Worm (Caenorhabditis elegans) whole organism, L1 larva: Measurements from ENCODE around the gene arrd-6.

Source experiments
- C34B4.2 ChIP-seq: sonication (generic microtip); optimal IDR thresholded peaks from 2 replicates; lab custom pipeline; 2017; ENCODE audit warnings: mild to moderate bottlenecking, missing genetic modification characterization, missing compliant biosample characterization
- F16B12.6 ChIP-seq: fragments of 150-350 bp; optimal IDR thresholded peaks from 2 replicates; lab custom pipeline; 2014; ENCODE audit warnings: missing biosample characterization, missing genetic modification characterization
- Y116A8C.19 ChIP-seq: sonication (generic microtip); optimal IDR thresholded peaks from 2 replicates; lab custom pipeline; 2016; ENCODE audit warnings: missing compliant biosample characterization, missing genetic modification characterization, borderline replicate concordance
- aha-1 ChIP-seq: fragments of 150-350 bp; optimal IDR thresholded peaks from 2 replicates; lab custom pipeline; 2014; ENCODE audit warnings: missing biosample characterization, missing genetic modification characterization
- ama-1 ChIP-seq: fragments of 150-350 bp; optimal IDR thresholded peaks from 2 replicates; lab custom pipeline; 2014
- blmp-1 ChIP-seq: fragments of 150-350 bp; optimal IDR thresholded peaks from 2 replicates; lab custom pipeline; 2014; ENCODE audit warnings: missing biosample characterization, missing genetic modification characterization
- ceh-90 ChIP-seq: sonication (generic microtip); optimal IDR thresholded peaks from 2 replicates; lab custom pipeline; 2016; ENCODE audit warnings: missing genetic modification characterization, missing compliant biosample characterization
- ces-1 ChIP-seq: fragments of 150-350 bp; optimal IDR thresholded peaks from 2 replicates; lab custom pipeline; 2014; ENCODE audit warnings: missing biosample characterization, missing genetic modification reagents, missing genetic modification characterization
- efl-1 ChIP-seq, 4 experiments: fragments of 150-350 bp; optimal IDR thresholded peaks in 3 of 4; peaks in 1 of 4; 1 replicate in 1 of 4; 2 replicates in 3 of 4; lab custom pipeline; 2014; ENCODE audit warnings: missing biosample characterization in 2 of 4, missing genetic modification characterization in 2 of 4, missing genetic modification reagents in 2 of 4
- egl-13 ChIP-seq: sonication (generic microtip); optimal IDR thresholded peaks from 2 replicates; lab custom pipeline; 2016; ENCODE audit warnings: missing genotype, missing genetic modification reagents, missing genetic modification characterization, missing compliant biosample characterization
- egl-27 ChIP-seq, 2 experiments: fragments of 150-350 bp in 1 of 2; sonication (generic microtip); optimal IDR thresholded peaks; 3 replicates each; lab custom pipeline; 2017 to 2018; ENCODE audit warnings: missing biosample characterization in 2 of 2, missing genetic modification characterization in 2 of 2, missing genetic modification reagents in 2 of 2
- elt-2 ChIP-seq: sonication (generic microtip); optimal IDR thresholded peaks from 2 replicates; lab custom pipeline; 2016; ENCODE audit warnings: missing genetic modification characterization, mild to moderate bottlenecking, inconsistent platforms, missing compliant biosample characterization, missing genetic modification reagents
- ets-5 ChIP-seq: fragments of 200-800 bp; sonication (Bioruptor generic); IDR thresholded peaks from 2 replicates; pipeline ENCODE4 v1.3.6; 2022; ENCODE audit warnings: missing genetic modification characterization, missing compliant biosample characterization
- fkh-8 ChIP-seq: sonication (generic microtip); optimal IDR thresholded peaks from 2 replicates; lab custom pipeline; 2016; ENCODE audit warnings: mild to moderate bottlenecking, missing genetic modification characterization, missing compliant biosample characterization
- grh-1 ChIP-seq: fragments of 200-800 bp; sonication (Bioruptor generic); IDR thresholded peaks from 2 replicates; pipeline ENCODE4 v1.3.6; 2022; ENCODE audit warnings: missing genetic modification reagents, missing genetic modification characterization, missing compliant biosample characterization
- hlh-17 ChIP-seq: fragments of 200-800 bp; sonication (Bioruptor generic); optimal IDR thresholded peaks from 2 replicates; lab custom pipeline; 2018; ENCODE audit warnings: missing genetic modification characterization, mild to moderate bottlenecking, missing compliant biosample characterization, moderate library complexity, borderline replicate concordance
- hlh-4 ChIP-seq: sonication (generic microtip); optimal IDR thresholded peaks from 2 replicates; lab custom pipeline; 2016; ENCODE audit warnings: mild to moderate bottlenecking, missing genetic modification characterization, missing compliant biosample characterization
- irx-1 ChIP-seq: sonication (generic microtip); optimal IDR thresholded peaks from 2 replicates; lab custom pipeline; 2016; ENCODE audit warnings: missing genetic modification characterization, missing compliant biosample characterization
- isw-1 ChIP-seq: fragments of 200-800 bp; sonication (Bioruptor generic); IDR thresholded peaks from 2 replicates; pipeline ENCODE4 v1.3.6; 2022; ENCODE audit warnings: missing genetic modification characterization, missing compliant biosample characterization
- lin-14 ChIP-seq: fragments of 200-800 bp; sonication (Bioruptor generic); optimal IDR thresholded peaks from 2 replicates; lab custom pipeline; 2018; ENCODE audit warnings: mild to moderate bottlenecking, missing genetic modification characterization, moderate library complexity, missing compliant biosample characterization
- lin-15B ChIP-seq: fragments of 150-350 bp; sonication (generic microtip); optimal IDR thresholded peaks from 3 replicates; lab custom pipeline; 2014; ENCODE audit warnings: missing biosample characterization, missing genetic modification characterization
- lin-35 ChIP-seq, 2 experiments: fragments of 150-350 bp; optimal IDR thresholded peaks; 2 replicates each; lab custom pipeline; 2014; ENCODE audit warnings: missing biosample characterization in 2 of 2, missing genetic modification characterization in 2 of 2, missing genetic modification reagents in 2 of 2
- lsy-2 ChIP-seq, 2 experiments: fragments of 150-350 bp; optimal IDR thresholded peaks; 2 replicates each; lab custom pipeline; 2014; ENCODE audit warnings: missing biosample characterization in 2 of 2, missing genetic modification characterization in 2 of 2
- mab-9 ChIP-seq: fragments of 200-800 bp; sonication (Bioruptor generic); IDR thresholded peaks from 2 replicates; pipeline ENCODE4 v1.3.6; 2022; ENCODE audit warnings: missing genetic modification reagents, missing genetic modification characterization, missing compliant biosample characterization
- mef-2 ChIP-seq: fragments of 150-350 bp; optimal IDR thresholded peaks from 2 replicates; lab custom pipeline; 2014; ENCODE audit warnings: missing biosample characterization, missing genetic modification characterization
- nhr-11 ChIP-seq: fragments of 150-350 bp; optimal IDR thresholded peaks from 2 replicates; lab custom pipeline; 2014; ENCODE audit warnings: missing biosample characterization, missing genetic modification characterization
- nhr-12 ChIP-seq: sonication (generic microtip); optimal IDR thresholded peaks from 2 replicates; lab custom pipeline; 2017; ENCODE audit warnings: missing biosample characterization, missing genetic modification characterization
- nhr-237 ChIP-seq: fragments of 150-350 bp; optimal IDR thresholded peaks from 2 replicates; lab custom pipeline; 2014; ENCODE audit warnings: missing biosample characterization, missing genetic modification characterization
- nhr-47 ChIP-seq: sonication (generic microtip); optimal IDR thresholded peaks from 2 replicates; lab custom pipeline; 2016; ENCODE audit warnings: mild to moderate bottlenecking, missing genetic modification characterization, moderate library complexity, missing compliant biosample characterization
- nhr-71 ChIP-seq: sonication (generic microtip); optimal IDR thresholded peaks from 2 replicates; lab custom pipeline; 2016; ENCODE audit warnings: mild to moderate bottlenecking, missing genetic modification characterization, moderate library complexity, missing compliant biosample characterization
- nhr-76 ChIP-seq: sonication (generic microtip); optimal IDR thresholded peaks from 2 replicates; lab custom pipeline; 2017; ENCODE audit warnings: missing biosample characterization, missing genetic modification characterization
- nhr-77 ChIP-seq: fragments of 150-350 bp; optimal IDR thresholded peaks from 2 replicates; lab custom pipeline; 2014; ENCODE audit warnings: missing biosample characterization, missing genetic modification characterization
- nhr-85 ChIP-seq: sonication (generic microtip); peaks from one replicate; lab custom pipeline; 2016; ENCODE audit warnings: missing genetic modification characterization, inconsistent platforms, missing compliant biosample characterization
- nhr-90 ChIP-seq: sonication (generic microtip); optimal IDR thresholded peaks from 2 replicates; lab custom pipeline; 2016; ENCODE audit warnings: mild to moderate bottlenecking, missing genetic modification characterization, missing compliant biosample characterization; ENCODE audit not compliant: poor library complexity
- pag-3 ChIP-seq: sonication (generic microtip); optimal IDR thresholded peaks from 2 replicates; lab custom pipeline; 2017; ENCODE audit warnings: missing genetic modification characterization, mild to moderate bottlenecking, missing compliant biosample characterization, antibody characterized with exemption, borderline replicate concordance; ENCODE audit not compliant: insufficient read depth
- pax-3 ChIP-seq: fragments of 200-800 bp; sonication (Bioruptor generic); optimal IDR thresholded peaks from 2 replicates; lab custom pipeline; 2018; ENCODE audit warnings: mild to moderate bottlenecking, missing genetic modification characterization, moderate library complexity, missing compliant biosample characterization
- pqm-1 ChIP-seq: sonication (generic microtip); optimal IDR thresholded peaks from 3 replicates; lab custom pipeline; 2017; ENCODE audit warnings: missing biosample characterization, missing genetic modification characterization
- rnt-1 ChIP-seq: sonication (generic microtip); optimal IDR thresholded peaks from 2 replicates; lab custom pipeline; 2016; ENCODE audit warnings: mild to moderate bottlenecking, missing genetic modification characterization, moderate library complexity, missing compliant biosample characterization
- skn-1 ChIP-seq: fragments of 150-350 bp; optimal IDR thresholded peaks from 2 replicates; lab custom pipeline; 2014; ENCODE audit warnings: missing biosample characterization, missing genetic modification characterization
- snu-23 ChIP-seq: sonication (generic microtip); optimal IDR thresholded peaks from 2 replicates; lab custom pipeline; 2016; ENCODE audit warnings: missing genetic modification characterization, missing compliant biosample characterization
- swsn-7 ChIP-seq: sonication (generic microtip); optimal IDR thresholded peaks from 2 replicates; lab custom pipeline; 2016; ENCODE audit warnings: missing genetic modification characterization, missing compliant biosample characterization
- tbx-2 ChIP-seq: sonication (generic microtip); optimal IDR thresholded peaks from 2 replicates; lab custom pipeline; 2016; ENCODE audit warnings: missing genetic modification characterization, missing compliant biosample characterization
- unc-30 ChIP-seq: sonication (generic microtip); optimal IDR thresholded peaks from 2 replicates; lab custom pipeline; 2017; ENCODE audit warnings: missing biosample characterization, missing genetic modification characterization
- xbp-1 ChIP-seq: sonication (generic microtip); optimal IDR thresholded peaks from 2 replicates; lab custom pipeline; 2016; ENCODE audit warnings: missing genetic modification characterization, missing compliant biosample characterization
- zag-1 ChIP-seq: fragments of 150-350 bp; optimal IDR thresholded peaks from 2 replicates; lab custom pipeline; 2014; ENCODE audit warnings: missing biosample characterization, missing genetic modification characterization
- ztf-11 ChIP-seq, 2 experiments: sonication (generic microtip); optimal IDR thresholded peaks; 2 replicates each; lab custom pipeline; 2016 to 2017; ENCODE audit warnings: missing genetic modification characterization in 2 of 2, missing biosample characterization in 1 of 2, missing compliant biosample characterization in 1 of 2

arrd-6 gene

ce11 chrII:11142571-11142970 lies at the start of gene arrd-6:
arrd-6 (plus strand) TSS chrII:11142739.
- peak; percentile 64 for TF ChIP-seq lin-14 (GFP tag; lab: Kevin White, UChicago)
- TF ChIP-seq irx-1 (tag; lab: Kevin White, UChicago), result no peak

ce11 chrII:11094431-11094830 lies 48.1 kb upstream of the arrd-6 start:
- TF ChIP-seq lin-35 (GFP tag; optimal IDR thresholded peaks at IDR 0.05; lab: Kevin White, UChicago) (no peak), ztf-11 (tag; optimal IDR thresholded peaks at IDR 0.05; lab: Kevin White, UChicago) (no peak), unc-30 (tag; lab: Kevin White, UChicago) (no peak), nhr-237 (no peak), pag-3 (no peak), pqm-1 (no peak), snu-23 (GFP tag; lab: Kevin White, UChicago) (no peak), xbp-1 (no peak), C34B4.2 (tag; lab: Kevin White, UChicago) (no peak), mef-2 (tag; lab: Kevin White, UChicago) (no peak), lsy-2 (tag; optimal IDR thresholded peaks at IDR 0.05; lab: Kevin White, UChicago) (no peak), F16B12.6 (no peak)

- no peak for TF ChIP-seq mab-9 (GFP tag; lab: Robert Waterston, UW)
- peak; percentile 63 for TF ChIP-seq nhr-85 (tag; lab: Kevin White, UChicago)
- no peak for TF ChIP-seq nhr-12 (tag; lab: Kevin White, UChicago)
- TF ChIP-seq efl-1 (optimal IDR thresholded peaks at IDR 0.05; lab: Kevin White, UChicago), result peak in 1 of 2 experiments; percentile 6
- peak in 1 of 2 experiments; percentile 34 for TF ChIP-seq efl-1 (GFP tag; optimal IDR thresholded peaks at IDR 0.05 in 1 of 2; lab: Kevin White, UChicago)
- no peak for TF ChIP-seq aha-1 (tag; lab: Kevin White, UChicago)
- peak; percentile 13 for TF ChIP-seq nhr-47 (tag; lab: Kevin White, UChicago)
- no peak for TF ChIP-seq swsn-7 (tag; lab: Kevin White, UChicago)
- no peak for TF ChIP-seq lin-14 (GFP tag; lab: Kevin White, UChicago)
- TF ChIP-seq rnt-1, result no peak
- no peak for TF ChIP-seq egl-13 (tag; lab: Kevin White, UChicago)
- TF ChIP-seq C34B4.2 (tag; lab: Kevin White, UChicago), result no peak
- peak; percentile 12 for TF ChIP-seq nhr-90
- TF ChIP-seq hlh-4 (tag; lab: Kevin White, UChicago), result no peak
- no peak for TF ChIP-seq zag-1 (tag; lab: Kevin White, UChicago)
- no peak for TF ChIP-seq skn-1
- TF ChIP-seq ceh-90 (tag; lab: Kevin White, UChicago), result no peak
- TF ChIP-seq ces-1 (GFP tag; lab: Kevin White, UChicago), result no peak
- TF ChIP-seq ama-1 (lab: Kevin White, UChicago), result no peak
- TF ChIP-seq F16B12.6, result no peak
- TF ChIP-seq lsy-2 (tag; optimal IDR thresholded peaks at IDR 0.05; lab: Kevin White, UChicago), result peak in 1 of 2 experiments; percentile 41
- TF ChIP-seq nhr-77 (tag; lab: Kevin White, UChicago), result peak; percentile 7
- TF ChIP-seq, all 84 proteins: peak for 6
These were observed 46.3 kb upstream of the arrd-6 start, which contains the start of gene nbs-1 for ce11 chrII:11096233-11096632. nbs-1 (minus strand) TSS chrII:11096478.

ce11 chrII:11097154-11097887 lies 45.2 kb upstream of the arrd-6 start, which contains the start of the genes rpl-36.A and nuo-1:
rpl-36.A (minus strand) TSS chrII:11097204.
nuo-1 (plus strand) TSS chrII:11097837.
- TF ChIP-seq nhr-76 (tag; lab: Kevin White, UChicago) (no peak), ets-5 (no peak), C34B4.2 (tag; lab: Kevin White, UChicago) (no peak), blmp-1 (tag; lab: Kevin White, UChicago) (peak; percentile 97), grh-1 (GFP tag; lab: Robert Waterston, UW) (peak; percentile 58), pag-3 (no peak), lin-15B (tag; lab: Kevin White, UChicago) (peak; percentile 85), egl-27 (tag; optimal IDR thresholded peaks at IDR 0.05; lab: Kevin White, UChicago) (no peak), efl-1 (optimal IDR thresholded peaks at IDR 0.05; lab: Kevin White, UChicago) (peak; percentile 88 to 91), efl-1 (GFP tag; optimal IDR thresholded peaks at IDR 0.05 in 1 of 2; lab: Kevin White, UChicago) (peak; percentile 82 to 98), Y116A8C.19 (tag; lab: Kevin White, UChicago) (no peak), tbx-2 (tag; lab: Kevin White, UChicago) (peak; percentile 77), isw-1 (GFP tag; lab: Robert Waterston, UW) (peak; percentile 85), elt-2 (tag; lab: Kevin White, UChicago) (no peak), pax-3 (no peak), nhr-11 (tag; lab: Kevin White, UChicago) (peak; percentile 4), swsn-7 (tag; lab: Kevin White, UChicago) (peak; percentile 81), hlh-17 (GFP tag; lab: Kevin White, UChicago) (no peak), xbp-1 (peak; percentile 79), fkh-8 (tag; lab: Kevin White, UChicago) (peak; percentile 77), nhr-71 (peak; percentile 88)
